Fruit fly (Drosophila melanogaster) whole organism, wandering third instar larva: ENCODE measurements around the gene CG3473.

Experiments
- Abd-B ChIP-seq: fragments of >200 bp; optimal IDR thresholded peaks from 2 replicates; lab custom pipeline; 2017; ENCODE audit warnings: missing biosample characterization, missing genetic modification characterization
- CG32264 ChIP-seq: fragments of 200-800 bp; sonication (Bioruptor generic); optimal IDR thresholded peaks from 2 replicates; lab custom pipeline; 2016; ENCODE audit warnings: missing biosample characterization, missing genetic modification characterization
- CG9705 ChIP-seq: fragments of 200-800 bp; sonication (Bioruptor generic); optimal IDR thresholded peaks from 2 replicates; lab custom pipeline; 2018; ENCODE audit warnings: missing biosample characterization, mild to moderate bottlenecking, missing genetic modification characterization
- CrebA ChIP-seq: fragments of 200-800 bp; sonication (Bioruptor generic); optimal IDR thresholded peaks from 2 replicates; lab custom pipeline; 2016; ENCODE audit warnings: missing biosample characterization, mild to moderate bottlenecking, missing genetic modification characterization, borderline replicate concordance
- Dif ChIP-seq: fragments of 200-275, 200-300 bp; sonication (Bioruptor generic); optimal IDR thresholded peaks from 2 replicates; lab custom pipeline; 2018; ENCODE audit warnings: missing biosample characterization, missing genetic modification characterization; ENCODE audit not compliant: partially characterized antibody
- GATAd ChIP-seq: sonication (Bioruptor generic); optimal IDR thresholded peaks from 2 replicates; lab custom pipeline; 2016; ENCODE audit warnings: missing biosample characterization, missing genetic modification characterization
- HLH106 ChIP-seq: fragments of 200-800 bp; optimal IDR thresholded peaks from 3 replicates; lab custom pipeline; 2019; ENCODE audit warnings: missing biosample characterization, mild to moderate bottlenecking, missing genetic modification characterization, moderate library complexity
- Hnf4 ChIP-seq: fragments of 200-800 bp; sonication (Bioruptor generic); optimal IDR thresholded peaks from 2 replicates; lab custom pipeline; 2016; ENCODE audit warnings: missing biosample characterization, mild to moderate bottlenecking, missing genetic modification characterization
- Hr78 ChIP-seq: fragments of >200 bp; optimal IDR thresholded peaks from 2 replicates; lab custom pipeline; 2017; ENCODE audit warnings: missing biosample characterization, missing genetic modification characterization
- Hr83 ChIP-seq: fragments of 200-300 bp; sonication (Bioruptor generic); optimal IDR thresholded peaks from 2 replicates; lab custom pipeline; 2016; ENCODE audit warnings: missing biosample characterization, mild to moderate bottlenecking, missing genetic modification characterization, moderate library complexity; ENCODE audit not compliant: poor library complexity, severe bottlenecking
- Jra ChIP-seq: sonication (Bioruptor generic); optimal IDR thresholded peaks from 2 replicates; lab custom pipeline; 2016; ENCODE audit warnings: missing biosample characterization, missing genetic modification characterization
- Mio ChIP-seq: sonication (Bioruptor generic); optimal IDR thresholded peaks from 2 replicates; lab custom pipeline; 2016; ENCODE audit warnings: missing biosample characterization, missing genetic modification characterization
- Myc ChIP-seq: fragments of >200 bp; optimal IDR thresholded peaks from 2 replicates; lab custom pipeline; 2017
- N ChIP-seq: fragments of >200 bp; optimal IDR thresholded peaks from 2 replicates; lab custom pipeline; 2018; ENCODE audit warnings: missing biosample characterization, missing external identifiers, missing genetic modification characterization
- OdsH ChIP-seq: fragments of 200-800 bp; sonication (Bioruptor generic); optimal IDR thresholded peaks from 2 replicates; lab custom pipeline; 2016; ENCODE audit warnings: missing biosample characterization, mild to moderate bottlenecking, missing genetic modification characterization
- Rel ChIP-seq, 2 experiments: fragments of 200-800 bp; sonication (Bioruptor generic) in 1 of 2; optimal IDR thresholded peaks; 2 replicates in 1 of 2; 3 replicates in 1 of 2; lab custom pipeline; 2016 to 2019; ENCODE audit warnings: mild to moderate bottlenecking in 2 of 2, missing biosample characterization in 2 of 2, missing genetic modification characterization in 2 of 2, moderate library complexity in 1 of 2
- Sp1 ChIP-seq: fragments of 200-800 bp; sonication (Bioruptor generic); optimal IDR thresholded peaks from 3 replicates; lab custom pipeline; 2019; ENCODE audit warnings: missing biosample characterization, mild to moderate bottlenecking, missing genetic modification characterization, moderate library complexity
- Vsx2 ChIP-seq: fragments of 200-300, 225-300 bp; sonication (Bioruptor generic); optimal IDR thresholded peaks from 2 replicates; lab custom pipeline; 2018; ENCODE audit warnings: missing biosample characterization, missing genetic modification characterization; ENCODE audit not compliant: partially characterized antibody
- br ChIP-seq: fragments of 200-800 bp; sonication (Bioruptor generic); optimal IDR thresholded peaks from 2 replicates; lab custom pipeline; 2016; ENCODE audit warnings: missing biosample characterization, missing genetic modification characterization
- brk ChIP-seq: fragments of 200-800 bp; sonication (Bioruptor generic); optimal IDR thresholded peaks from 2 replicates; lab custom pipeline; 2016; ENCODE audit warnings: missing biosample characterization, mild to moderate bottlenecking, missing genetic modification characterization
- dl ChIP-seq, 2 experiments: fragments of 175-275, 200-275 bp in 1 of 2; fragments of 200-275 bp in 1 of 2; sonication (Bioruptor generic); optimal IDR thresholded peaks; lab custom pipeline; 2018; ENCODE audit warnings: mild to moderate bottlenecking in 2 of 2, missing biosample characterization in 2 of 2, missing genetic modification characterization in 2 of 2, moderate library complexity in 2 of 2; ENCODE audit not compliant: partially characterized antibody in 2 of 2, insufficient read depth in 1 of 2
- dmrt93B ChIP-seq: fragments of 200-800 bp; sonication (Bioruptor generic); optimal IDR thresholded peaks from 2 replicates; lab custom pipeline; 2018; ENCODE audit warnings: missing biosample characterization, mild to moderate bottlenecking, missing genetic modification characterization
- dsf ChIP-seq: sonication (Bioruptor generic); optimal IDR thresholded peaks from 2 replicates; lab custom pipeline; 2016; ENCODE audit warnings: missing biosample characterization, missing genetic modification characterization, borderline replicate concordance
- ey ChIP-seq: fragments of 200-800 bp; sonication (Bioruptor generic); optimal IDR thresholded peaks from 2 replicates; lab custom pipeline; 2016; ENCODE audit warnings: missing biosample characterization, missing genetic modification characterization
- foxo ChIP-seq, 2 experiments: fragments of 200-800 bp; sonication (Bioruptor generic); optimal IDR thresholded peaks; 2 replicates in 1 of 2; 3 replicates in 1 of 2; lab custom pipeline; 2016 to 2017; ENCODE audit warnings: missing biosample characterization in 2 of 2, missing genetic modification characterization in 2 of 2
- fru ChIP-seq: fragments of 200-800 bp; sonication (Bioruptor generic); optimal IDR thresholded peaks from 3 replicates; lab custom pipeline; 2016; ENCODE audit warnings: missing biosample characterization, mild to moderate bottlenecking, missing genetic modification characterization
- h ChIP-seq: fragments of 200-800 bp; sonication (Bioruptor generic); optimal IDR thresholded peaks from 3 replicates; lab custom pipeline; 2016; ENCODE audit warnings: missing biosample characterization, mild to moderate bottlenecking, missing genetic modification characterization
- jim ChIP-seq: fragments of 175-275, 200-325 bp; sonication (Bioruptor generic); optimal IDR thresholded peaks from 2 replicates; lab custom pipeline; 2016; ENCODE audit warnings: missing biosample characterization, mild to moderate bottlenecking, missing genetic modification characterization
- lola ChIP-seq: fragments of >200 bp; optimal IDR thresholded peaks from 2 replicates; lab custom pipeline; 2017; ENCODE audit warnings: missing biosample characterization, missing genetic modification characterization
- pan ChIP-seq: fragments of >200 bp; optimal IDR thresholded peaks from 2 replicates; lab custom pipeline; 2017
- psq ChIP-seq: fragments of 200-800 bp; sonication (Bioruptor generic); optimal IDR thresholded peaks from 3 replicates; lab custom pipeline; 2017; ENCODE audit warnings: missing biosample characterization, mild to moderate bottlenecking, missing genetic modification characterization, moderate library complexity
- rgr ChIP-seq: fragments of 200-800 bp; sonication (Bioruptor generic); optimal IDR thresholded peaks from 3 replicates; lab custom pipeline; 2016; ENCODE audit warnings: missing biosample characterization, mild to moderate bottlenecking, missing genetic modification characterization
- sage ChIP-seq: fragments of 200-800 bp; sonication (Bioruptor generic); optimal IDR thresholded peaks from 2 replicates; lab custom pipeline; 2016; ENCODE audit warnings: missing biosample characterization, mild to moderate bottlenecking, missing genetic modification characterization
- sv ChIP-seq: fragments of 200-800 bp; sonication (Bioruptor generic); optimal IDR thresholded peaks from 3 replicates; lab custom pipeline; 2016; ENCODE audit warnings: missing biosample characterization, missing genetic modification characterization
- tai ChIP-seq: sonication (Bioruptor generic); optimal IDR thresholded peaks from 2 replicates; lab custom pipeline; 2016; ENCODE audit warnings: missing biosample characterization, missing genetic modification characterization
- usp ChIP-seq: fragments of >200 bp; optimal IDR thresholded peaks from 2 replicates; lab custom pipeline; 2017; ENCODE audit warnings: missing biosample characterization, missing genetic modification characterization
- woc ChIP-seq: sonication (Bioruptor generic); optimal IDR thresholded peaks from 2 replicates; lab custom pipeline; 2016; ENCODE audit warnings: missing biosample characterization, mild to moderate bottlenecking, missing genetic modification characterization

Gene CG3473

dm6 chr2L:14556811-14557210 is 6.7 kb downstream of the CG3473 start:
- TF ChIP-seq Mio (GFP tag; lab: Kevin White, UChicago) (no peak), sv (GFP tag; lab: Kevin White, UChicago) (peak; percentile 81), Myc (no peak), dmrt93B (no peak), Dif (no peak), Sp1 (GFP tag; lab: Kevin White, UChicago) (no peak)
- TF ChIP-seq, all 38 proteins: peak for 1

DNA sequence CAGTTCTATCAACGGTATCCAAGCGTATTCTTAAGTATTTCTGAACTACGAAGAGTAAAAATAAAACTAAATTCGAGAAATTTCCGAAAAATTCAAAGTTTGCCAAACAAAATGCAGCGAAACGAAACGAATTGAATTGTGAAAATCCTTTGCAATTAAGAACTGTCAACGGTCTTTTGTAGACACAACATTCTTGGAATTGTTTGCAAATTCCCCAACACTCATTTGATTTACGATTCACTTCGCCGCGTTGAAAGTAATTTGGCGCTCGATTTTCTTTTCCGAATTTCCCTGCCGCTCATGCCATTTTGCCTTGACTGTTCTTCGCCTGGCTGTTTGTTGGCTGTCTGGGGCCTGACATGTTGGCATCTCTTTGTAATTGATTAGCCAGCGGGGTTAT is 7.3 kb downstream of the CG3473 start:
- no peak for TF ChIP-seq Sp1 (GFP tag; lab: Kevin White, UChicago)
- no peak for TF ChIP-seq CG32264 (GFP tag; lab: Kevin White, UChicago)
- no peak for TF ChIP-seq OdsH (GFP tag; lab: Kevin White, UChicago)
- no peak for TF ChIP-seq lola (GFP tag; lab: Kevin White, UChicago)
- no peak for TF ChIP-seq Rel (GFP tag; optimal IDR thresholded peaks at IDR 0.05; lab: Kevin White, UChicago)
- TF ChIP-seq Rel (tag; optimal IDR thresholded peaks at IDR 0.05; lab: Kevin White, UChicago), result no peak
- no peak for TF ChIP-seq Vsx2 (GFP tag; lab: Kevin White, UChicago)
- no peak for TF ChIP-seq usp
- TF ChIP-seq CG9705, result no peak
- TF ChIP-seq N (GFP tag; lab: Kevin White, UChicago), result no peak
- no peak for TF ChIP-seq fru
- TF ChIP-seq Dif, result no peak

DNA sequence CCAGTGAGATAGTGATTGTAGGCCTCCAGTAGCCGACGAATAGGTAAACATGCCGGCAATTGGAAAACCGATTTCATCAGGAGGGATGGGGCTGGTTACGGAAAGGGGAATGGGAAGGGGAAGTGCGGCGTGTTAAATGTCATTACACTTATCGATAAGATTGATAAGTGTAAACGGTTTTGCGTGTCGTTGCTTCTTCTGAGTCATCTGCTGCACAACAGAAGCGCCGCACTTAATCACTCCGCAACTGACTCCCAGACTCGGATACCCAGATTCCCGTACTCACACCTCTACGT is 9.0 kb downstream of the CG3473 start:
- no peak for TF ChIP-seq pan (lab: Kevin White, UChicago)
- TF ChIP-seq fru, result no peak
- TF ChIP-seq CG32264 (GFP tag; lab: Kevin White, UChicago), result no peak
- TF ChIP-seq Abd-B, result no peak
- TF ChIP-seq dsf, result no peak
- TF ChIP-seq lola (GFP tag; lab: Kevin White, UChicago), result no peak
- TF ChIP-seq brk (GFP tag; lab: Kevin White, UChicago), result no peak
- no peak for TF ChIP-seq Dif
- TF ChIP-seq Hnf4 (GFP tag; lab: Kevin White, UChicago), result no peak
- no peak for TF ChIP-seq usp

- TF ChIP-seq GATAd (peak; percentile 70), CG32264 (GFP tag; lab: Kevin White, UChicago) (peak; percentile 85), Sp1 (GFP tag; lab: Kevin White, UChicago) (peak; percentile 89), HLH106 (tag; lab: Kevin White, UChicago) (peak; percentile 93), jim (no peak), CG9705 (peak; percentile 81), Hr78 (GFP tag; lab: Kevin White, UChicago) (no peak), CrebA (GFP tag; lab: Kevin White, UChicago) (peak; percentile 69), tai (GFP tag; lab: Kevin White, UChicago) (peak; percentile 60), Hnf4 (GFP tag; lab: Kevin White, UChicago) (peak; percentile 83), dmrt93B (peak; percentile 83), h (GFP tag; lab: Kevin White, UChicago) (peak; percentile 96), Myc (no peak), psq (GFP tag; lab: Kevin White, UChicago) (peak; percentile 85), br (peak; percentile 88), Rel (GFP tag; optimal IDR thresholded peaks at IDR 0.05; lab: Kevin White, UChicago) (peak; percentile 77), Rel (tag; optimal IDR thresholded peaks at IDR 0.05; lab: Kevin White, UChicago) (peak; percentile 44), dsf (peak; percentile 7), dl (GFP tag; optimal IDR thresholded peaks at IDR 0.05; lab: Kevin White, UChicago; ENCODE audit: insufficient read depth in 1 of 2, partially characterized antibody in 2 of 2) (no peak), ey (peak; percentile 95), sage (GFP tag; lab: Kevin White, UChicago) (peak; percentile 85), Vsx2 (GFP tag; lab: Kevin White, UChicago) (no peak), OdsH (GFP tag; lab: Kevin White, UChicago) (peak; percentile 93), Abd-B (no peak), fru (peak; percentile 94), brk (GFP tag; lab: Kevin White, UChicago) (peak; percentile 88), rgr (peak; percentile 93), foxo (GFP tag; optimal IDR thresholded peaks at IDR 0.05; lab: Kevin White, UChicago) (peak; percentile 60 to 94), Hr83 (no peak), sv (GFP tag; lab: Kevin White, UChicago) (peak; percentile 24), woc (GFP tag; lab: Kevin White, UChicago) (peak; percentile 85), Jra (GFP tag; lab: Kevin White, UChicago) (peak; percentile 83)
Measured at dm6 chr2L:14553868-14554591, 9.5 kb downstream of the CG3473 start.
